Worm (Caenorhabditis elegans): ENCODE data around the gene alh-10.

DNA sequence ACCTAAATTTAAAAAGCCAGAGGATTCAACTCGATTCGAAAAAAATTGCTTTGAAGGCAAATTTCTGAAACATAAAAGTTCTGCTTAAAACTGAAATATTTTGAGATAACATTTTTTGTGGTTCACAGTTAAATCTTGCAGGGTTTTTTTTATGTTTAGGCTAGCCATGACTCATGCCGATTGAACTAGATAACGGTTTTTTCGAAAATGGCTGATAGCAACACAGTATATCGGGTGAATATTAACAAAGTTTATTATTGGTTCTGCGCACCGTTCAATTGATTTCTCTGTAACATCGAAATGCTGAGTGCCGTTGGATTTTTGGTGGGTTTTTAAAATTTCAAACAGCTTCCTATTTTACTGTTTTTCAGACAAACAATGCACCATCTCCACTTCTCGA is 33.9 kb upstream of the alh-10 start, which contains the start of gene F43E12.1:
- TF ChIP-seq jun-1 (tag; optimal IDR thresholded peaks at IDR 0.05) (no peak), gei-8 (GFP tag; optimal IDR thresholded peaks at IDR 0.05) (no peak), spr-3 (GFP tag; optimal IDR thresholded peaks at IDR 0.05) (no peak), nhr-76 (tag; optimal IDR thresholded peaks at IDR 0.05) (no peak), lir-3 (tag; optimal IDR thresholded peaks at IDR 0.05) (no peak), hlh-30 (tag; optimal IDR thresholded peaks at IDR 0.05; ENCODE audit: insufficient read depth) (no peak), ZK337.2 (GFP tag; IDR thresholded peaks at IDR 0.05) (no peak), zip-2 (tag; optimal IDR thresholded peaks at IDR 0.05) (no peak)
